Worm (Caenorhabditis elegans): ENCODE measurements around the gene sdz-9.
A peak's percentile ranks its signal among the peaks of the same experiment; 100 is the strongest.

The sdz-9 gene

ce11 chrII:2752999-2753398, 20.4 kb downstream of the sdz-9 start, which contains the start of gene F29A7.3:
Gene F29A7.3, plus strand, starts transcription at chrII:2753299.
- TF ChIP-seq Y55F3AM.14 (GFP tag; optimal IDR thresholded peaks at IDR 0.05) = no peak
- TF ChIP-seq alr-1 (tag; optimal IDR thresholded peaks at IDR 0.05) = no peak
- TF ChIP-seq ama-1 (optimal IDR thresholded peaks at IDR 0.05) = no peak
- no peak for TF ChIP-seq nhr-23 (tag; optimal IDR thresholded peaks at IDR 0.05)
- TF ChIP-seq lsy-2 (tag; optimal IDR thresholded peaks at IDR 0.05) = no peak

- TF ChIP-seq sma-9 (GFP tag; optimal IDR thresholded peaks at IDR 0.05) = peak; percentile 66
- TF ChIP-seq sma-9 (tag; optimal IDR thresholded peaks at IDR 0.05) = no peak
- no peak for TF ChIP-seq nhr-12 (tag; optimal IDR thresholded peaks at IDR 0.05)
- no peak for TF ChIP-seq elt-3 (tag; optimal IDR thresholded peaks at IDR 0.05)
- peak; percentile 79 for TF ChIP-seq C34F6.9 (tag; optimal IDR thresholded peaks at IDR 0.05)
- peak; percentile 32 for TF ChIP-seq crh-2 (tag; optimal IDR thresholded peaks at IDR 0.05)
- TF ChIP-seq nhr-129 (tag; optimal IDR thresholded peaks at IDR 0.05) = peak; percentile 1
- peak; percentile 3 for TF ChIP-seq mab-5 (tag; optimal IDR thresholded peaks at IDR 0.05)
- TF ChIP-seq nhr-6 (tag; optimal IDR thresholded peaks at IDR 0.05) = no peak
- TF ChIP-seq gmeb-1 (tag; optimal IDR thresholded peaks at IDR 0.05) = peak; percentile 65
- no peak for TF ChIP-seq snpc-4 (tag; optimal IDR thresholded peaks at IDR 0.05)
- peak; percentile 67 for TF ChIP-seq F13H6.1 (tag; optimal IDR thresholded peaks at IDR 0.05)
- peak; percentile 66 for TF ChIP-seq sma-3 (GFP tag; optimal IDR thresholded peaks at IDR 0.05)
- TF ChIP-seq lsy-2 (tag; optimal IDR thresholded peaks at IDR 0.05) = peak in 1 of 2 experiments; percentile 49
- no peak for TF ChIP-seq peb-1 (tag; optimal IDR thresholded peaks at IDR 0.05)
- peak; percentile 57 for TF ChIP-seq unc-55 (GFP tag; optimal IDR thresholded peaks at IDR 0.05)
Measured at ce11 chrII:2752536-2752935, 20.9 kb downstream of the sdz-9 start, which contains the start of gene F29A7.6. Gene F29A7.6, minus strand, starts transcription at chrII:2752611.

- TF ChIP-seq nhr-23 (tag; optimal IDR thresholded peaks at IDR 0.05) (no peak), ztf-1 (GFP tag; conservative IDR thresholded peaks at IDR 0.05) (no peak), mdl-1 (tag; optimal IDR thresholded peaks at IDR 0.05) (no peak), ceh-82 (tag; optimal IDR thresholded peaks at IDR 0.05) (no peak), mbf-1 (tag; optimal IDR thresholded peaks at IDR 0.05) (no peak), crh-2 (tag; optimal IDR thresholded peaks at IDR 0.05) (no peak), skn-1 (tag; optimal IDR thresholded peaks at IDR 0.05) (no peak), ceh-16 (tag; optimal IDR thresholded peaks at IDR 0.05) (no peak), nhr-6 (tag; optimal IDR thresholded peaks at IDR 0.05) (no peak), nhr-21 (tag; optimal IDR thresholded peaks at IDR 0.05) (no peak), unc-55 (GFP tag; optimal IDR thresholded peaks at IDR 0.05) (no peak), zag-1 (tag; optimal IDR thresholded peaks at IDR 0.05) (no peak), Y55F3AM.14 (GFP tag; optimal IDR thresholded peaks at IDR 0.05) (no peak), lin-13 (GFP tag; optimal IDR thresholded peaks at IDR 0.05) (no peak), elt-1 (tag; optimal IDR thresholded peaks at IDR 0.05) (no peak), fos-1 (tag; optimal IDR thresholded peaks at IDR 0.05) (no peak), F13H6.1 (tag; optimal IDR thresholded peaks at IDR 0.05) (no peak), ztf-4 (tag; optimal IDR thresholded peaks at IDR 0.05) (no peak), gmeb-1 (tag; optimal IDR thresholded peaks at IDR 0.05) (no peak)
Measured at ce11 chrII:2751278-2751677, 22.2 kb downstream of the sdz-9 start.

- TF ChIP-seq fos-1 (tag; optimal IDR thresholded peaks at IDR 0.05) = peak; percentile 72
- no peak for TF ChIP-seq mdl-1 (tag; optimal IDR thresholded peaks at IDR 0.05)
Measured at ce11 chrII:2749595-2750048, 23.8 kb downstream of the sdz-9 start, which contains the start of gene F29A7.4. Gene F29A7.4, plus strand, starts transcription at chrII:2749998.

ce11 chrII:2747956-2748621, 25.3 kb downstream of the sdz-9 start:
- peak; percentile 87 for TF ChIP-seq unc-55 (GFP tag; optimal IDR thresholded peaks at IDR 0.05)
- TF ChIP-seq ztf-11 (tag; optimal IDR thresholded peaks at IDR 0.05) = no peak
- TF ChIP-seq skn-1 (tag; optimal IDR thresholded peaks at IDR 0.05) = no peak
- peak; percentile 29 for TF ChIP-seq mab-5 (tag; optimal IDR thresholded peaks at IDR 0.05)
- TF ChIP-seq zag-1 (tag; optimal IDR thresholded peaks at IDR 0.05) = peak; percentile 82
- TF ChIP-seq ztf-4 (tag; optimal IDR thresholded peaks at IDR 0.05) = no peak
- peak; percentile 74 for TF ChIP-seq F13H6.1 (tag; optimal IDR thresholded peaks at IDR 0.05)
- no peak for TF ChIP-seq ceh-16 (tag; optimal IDR thresholded peaks at IDR 0.05)
- TF ChIP-seq egl-27 (tag; optimal IDR thresholded peaks at IDR 0.05) = peak; percentile 23
- peak; percentile 15 for TF ChIP-seq nhr-6 (tag; optimal IDR thresholded peaks at IDR 0.05)
- peak; percentile 73 for TF ChIP-seq nhr-129 (tag; optimal IDR thresholded peaks at IDR 0.05)
- peak; percentile 45 for TF ChIP-seq lin-11 (tag; optimal IDR thresholded peaks at IDR 0.05)
- peak; percentile 22 to 68 for TF ChIP-seq lsy-2 (tag; optimal IDR thresholded peaks at IDR 0.05)
- peak in 1 of 2 experiments; percentile 41 for TF ChIP-seq mdl-1 (tag; optimal IDR thresholded peaks at IDR 0.05)
- TF ChIP-seq snpc-4 (tag; optimal IDR thresholded peaks at IDR 0.05) = peak; percentile 65
- peak; percentile 90 for TF ChIP-seq C34F6.9 (tag; optimal IDR thresholded peaks at IDR 0.05)
- no peak for TF ChIP-seq ama-1 (optimal IDR thresholded peaks at IDR 0.05)
- peak; percentile 28 for TF ChIP-seq crh-2 (tag; optimal IDR thresholded peaks at IDR 0.05)
- no peak for TF ChIP-seq elt-1 (tag; optimal IDR thresholded peaks at IDR 0.05)
- TF ChIP-seq ceh-82 (tag; optimal IDR thresholded peaks at IDR 0.05) = peak; percentile 56
- no peak for TF ChIP-seq lin-13 (GFP tag; optimal IDR thresholded peaks at IDR 0.05)
- TF ChIP-seq nhr-237 (tag; optimal IDR thresholded peaks at IDR 0.05) = no peak
- TF ChIP-seq mbf-1 (tag; optimal IDR thresholded peaks at IDR 0.05) = no peak
